Worm (Caenorhabditis elegans) whole organism, L2 larva: ENCODE results near the gene dmsr-14.

Experiments used
- C34F6.9 ChIP-seq: fragments of 150-350 bp; optimal IDR thresholded peaks from 2 replicates; lab custom pipeline; 2014; ENCODE audit warnings: missing biosample characterization, missing genetic modification characterization
- egl-27 ChIP-seq: sonication (generic microtip); optimal IDR thresholded peaks from 3 replicates; lab custom pipeline; 2017; ENCODE audit warnings: missing biosample characterization, missing genetic modification reagents, missing genetic modification characterization
- nhr-11 ChIP-seq: fragments of 150-350 bp; optimal IDR thresholded peaks from 2 replicates; lab custom pipeline; 2014; ENCODE audit warnings: missing biosample characterization, missing genetic modification characterization
- nhr-25 ChIP-seq: fragments of 150-350 bp; sonication (generic microtip); optimal IDR thresholded peaks from 3 replicates; lab custom pipeline; 2014; ENCODE audit warnings: missing biosample characterization, missing genetic modification characterization

DNA sequence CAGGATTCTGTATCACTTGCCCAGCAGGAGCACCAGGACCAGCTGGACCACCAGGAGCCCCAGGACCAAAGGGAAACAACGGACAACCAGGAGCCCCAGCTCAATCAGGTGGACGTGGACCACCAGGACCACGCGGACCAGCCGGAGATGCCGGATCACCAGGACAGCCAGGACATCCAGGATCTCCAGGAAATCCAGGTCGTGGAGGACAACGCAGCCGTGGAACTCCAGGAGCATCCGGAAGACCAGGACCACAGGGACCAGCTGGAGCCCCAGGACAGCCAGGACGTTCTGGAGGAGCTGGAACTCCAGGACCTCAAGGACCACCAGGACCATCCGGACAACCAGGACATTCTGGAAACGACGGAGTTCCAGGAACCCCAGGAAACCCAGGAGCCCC, 19.0 kb upstream of the dmsr-14 start:
- TF ChIP-seq C34F6.9 (tag; lab: Kevin White, UChicago) (no peak), nhr-11 (no peak), nhr-25 (tag; lab: Kevin White, UChicago) (no peak), egl-27 (no peak)
